Worm (Caenorhabditis elegans) whole organism, late embryonic: ENCODE results near the gene srd-8.

Experiments used
- C38D4.7 ChIP-seq: fragments of 200-800 bp; sonication (Bioruptor generic); optimal IDR thresholded peaks from 2 replicates; lab custom pipeline; 2018; ENCODE audit warnings: mild to moderate bottlenecking, missing genetic modification characterization, moderate library complexity, missing compliant biosample characterization
- K02D7.2 ChIP-seq: sonication (generic microtip); optimal IDR thresholded peaks from 2 replicates; lab custom pipeline; 2017; ENCODE audit warnings: mild to moderate bottlenecking, missing genetic modification characterization, missing compliant biosample characterization
- K09A11.1 ChIP-seq: sonication (generic microtip); optimal IDR thresholded peaks from 2 replicates; lab custom pipeline; 2017; ENCODE audit warnings: antibody characterized with exemption, mild to moderate bottlenecking, missing genetic modification characterization, missing compliant biosample characterization; ENCODE audit not compliant: insufficient read depth
- Y22D7AL.16 ChIP-seq: sonication (generic microtip); optimal IDR thresholded peaks from 2 replicates; lab custom pipeline; 2016; ENCODE audit warnings: missing genetic modification characterization, missing compliant biosample characterization
- ceh-14 ChIP-seq: sonication (generic microtip); optimal IDR thresholded peaks from 2 replicates; lab custom pipeline; 2016; ENCODE audit warnings: missing genotype, missing genetic modification characterization, missing compliant biosample characterization
- ceh-18 ChIP-seq: sonication (generic microtip); optimal IDR thresholded peaks from 2 replicates; lab custom pipeline; 2016; ENCODE audit warnings: missing genetic modification characterization, missing compliant biosample characterization
- ceh-19 ChIP-seq: fragments of 200-800 bp; sonication (Bioruptor generic); optimal IDR thresholded peaks from 2 replicates; lab custom pipeline; 2018; ENCODE audit warnings: mild to moderate bottlenecking, missing genetic modification characterization, missing compliant biosample characterization
- ceh-22 ChIP-seq: sonication (generic microtip); optimal IDR thresholded peaks from 2 replicates; lab custom pipeline; 2017; ENCODE audit warnings: missing biosample characterization, missing genetic modification characterization
- ceh-24 ChIP-seq: sonication (generic microtip); optimal IDR thresholded peaks from 2 replicates; lab custom pipeline; 2016; ENCODE audit warnings: mild to moderate bottlenecking, missing genetic modification characterization, missing compliant biosample characterization
- ceh-34 ChIP-seq: sonication (generic microtip); optimal IDR thresholded peaks from 2 replicates; lab custom pipeline; 2016; ENCODE audit warnings: mild to moderate bottlenecking, missing genetic modification characterization, missing compliant biosample characterization
- ceh-48 ChIP-seq: sonication (generic microtip); optimal IDR thresholded peaks from 2 replicates; lab custom pipeline; 2016; ENCODE audit warnings: missing genetic modification characterization, inconsistent platforms, missing compliant biosample characterization
- che-1 ChIP-seq: sonication (generic microtip); optimal IDR thresholded peaks from 2 replicates; lab custom pipeline; 2016; ENCODE audit warnings: mild to moderate bottlenecking, missing genetic modification characterization, missing compliant biosample characterization
- dmd-4 ChIP-seq: sonication (generic microtip); optimal IDR thresholded peaks from 2 replicates; lab custom pipeline; 2016; ENCODE audit warnings: borderline replicate concordance, missing genetic modification characterization, missing compliant biosample characterization
- dve-1 ChIP-seq: sonication (generic microtip); optimal IDR thresholded peaks from 2 replicates; lab custom pipeline; 2017; ENCODE audit warnings: antibody characterized with exemption, mild to moderate bottlenecking, missing genetic modification characterization, missing compliant biosample characterization
- elt-2 ChIP-seq: sonication (generic microtip); optimal IDR thresholded peaks from 2 replicates; lab custom pipeline; 2016; ENCODE audit warnings: missing genetic modification reagents, missing genetic modification characterization, missing compliant biosample characterization
- elt-4 ChIP-seq: sonication (generic microtip); optimal IDR thresholded peaks from 2 replicates; lab custom pipeline; 2016; ENCODE audit warnings: missing genetic modification characterization, missing compliant biosample characterization
- fax-1 ChIP-seq: sonication (generic microtip); optimal IDR thresholded peaks from 2 replicates; lab custom pipeline; 2016; ENCODE audit warnings: missing genotype, missing genetic modification characterization, missing compliant biosample characterization
- fkh-10 ChIP-seq: fragments of 150-350 bp; optimal IDR thresholded peaks from 2 replicates; lab custom pipeline; 2014; ENCODE audit warnings: missing biosample characterization, missing genetic modification reagents, missing genetic modification characterization
- fkh-6 ChIP-seq: sonication (generic microtip); optimal IDR thresholded peaks from 2 replicates; lab custom pipeline; 2016; ENCODE audit warnings: missing genetic modification characterization, missing compliant biosample characterization
- hlh-30 ChIP-seq: sonication (generic microtip); optimal IDR thresholded peaks from 2 replicates; lab custom pipeline; 2017; ENCODE audit warnings: antibody characterized with exemption, missing genetic modification characterization, missing compliant biosample characterization; ENCODE audit not compliant: insufficient read depth
- lim-6 ChIP-seq: sonication (generic microtip); optimal IDR thresholded peaks from 2 replicates; lab custom pipeline; 2016; ENCODE audit warnings: missing genetic modification characterization, missing compliant biosample characterization
- mec-3 ChIP-seq: sonication (generic microtip); optimal IDR thresholded peaks from 2 replicates; lab custom pipeline; 2016; ENCODE audit warnings: borderline replicate concordance, missing genetic modification characterization, missing compliant biosample characterization
- nfya-1 ChIP-seq: sonication (generic microtip); optimal IDR thresholded peaks from 2 replicates; lab custom pipeline; 2017; ENCODE audit warnings: missing genetic modification characterization, mild to moderate bottlenecking, missing compliant biosample characterization, antibody characterized with exemption, moderate library complexity
- odd-2 ChIP-seq: sonication (generic microtip); optimal IDR thresholded peaks from 2 replicates; lab custom pipeline; 2017; ENCODE audit warnings: antibody characterized with exemption, mild to moderate bottlenecking, missing genetic modification characterization, missing compliant biosample characterization
- pag-3 ChIP-seq: sonication (generic microtip); optimal IDR thresholded peaks from 2 replicates; lab custom pipeline; 2016; ENCODE audit warnings: missing compliant biosample characterization, missing genetic modification characterization, borderline replicate concordance
- pat-9 ChIP-seq: fragments of 200-800 bp; sonication (Bioruptor generic); optimal IDR thresholded peaks from 2 replicates; lab custom pipeline; 2018; ENCODE audit warnings: mild to moderate bottlenecking, missing genetic modification characterization, moderate library complexity, missing compliant biosample characterization
- pha-2 ChIP-seq: sonication (generic microtip); optimal IDR thresholded peaks from 2 replicates; lab custom pipeline; 2017; ENCODE audit warnings: mild to moderate bottlenecking, missing genetic modification characterization, missing compliant biosample characterization
- pqm-1 ChIP-seq: sonication (generic microtip); optimal IDR thresholded peaks from 2 replicates; lab custom pipeline; 2016; ENCODE audit warnings: missing genetic modification characterization, missing compliant biosample characterization
- ref-2 ChIP-seq: sonication (generic microtip); optimal IDR thresholded peaks from 2 replicates; lab custom pipeline; 2016; ENCODE audit warnings: missing genetic modification characterization, missing compliant biosample characterization
- rnt-1 ChIP-seq: sonication (generic microtip); optimal IDR thresholded peaks from 2 replicates; lab custom pipeline; 2016; ENCODE audit warnings: missing genetic modification characterization, missing compliant biosample characterization
- sdc-2 ChIP-seq: sonication (generic microtip); optimal IDR thresholded peaks from 2 replicates; lab custom pipeline; 2016; ENCODE audit warnings: missing genotype, missing genetic modification characterization, missing compliant biosample characterization
- sox-4 ChIP-seq: sonication (generic microtip); optimal IDR thresholded peaks from 2 replicates; lab custom pipeline; 2017; ENCODE audit warnings: mild to moderate bottlenecking, missing genetic modification characterization, inconsistent platforms, missing compliant biosample characterization
- ttx-3 ChIP-seq: sonication (generic microtip); optimal IDR thresholded peaks from 2 replicates; lab custom pipeline; 2016; ENCODE audit warnings: missing genetic modification reagents, missing genetic modification characterization, missing compliant biosample characterization
- unc-3 ChIP-seq, 2 experiments: fragments of 200-800 bp in 1 of 2; sonication (Bioruptor generic) in 1 of 2; sonication (generic microtip) in 1 of 2; conservative IDR thresholded peaks in 1 of 2; optimal IDR thresholded peaks in 1 of 2; 2 replicates each; pipeline versions ENCODE4 v1.3.6 to Lab custom; 2016 to 2022; ENCODE audit warnings: missing compliant biosample characterization in 2 of 2, missing genetic modification characterization in 2 of 2, missing genetic modification reagents in 1 of 2
- unc-42 ChIP-seq: sonication (generic microtip); optimal IDR thresholded peaks from 2 replicates; lab custom pipeline; 2016; ENCODE audit warnings: missing genotype, missing genetic modification characterization, missing compliant biosample characterization
- unc-55 ChIP-seq: sonication (generic microtip); optimal IDR thresholded peaks from 2 replicates; lab custom pipeline; 2017; ENCODE audit warnings: missing biosample characterization, missing genetic modification reagents, missing genetic modification characterization

srd-8 gene

DNA sequence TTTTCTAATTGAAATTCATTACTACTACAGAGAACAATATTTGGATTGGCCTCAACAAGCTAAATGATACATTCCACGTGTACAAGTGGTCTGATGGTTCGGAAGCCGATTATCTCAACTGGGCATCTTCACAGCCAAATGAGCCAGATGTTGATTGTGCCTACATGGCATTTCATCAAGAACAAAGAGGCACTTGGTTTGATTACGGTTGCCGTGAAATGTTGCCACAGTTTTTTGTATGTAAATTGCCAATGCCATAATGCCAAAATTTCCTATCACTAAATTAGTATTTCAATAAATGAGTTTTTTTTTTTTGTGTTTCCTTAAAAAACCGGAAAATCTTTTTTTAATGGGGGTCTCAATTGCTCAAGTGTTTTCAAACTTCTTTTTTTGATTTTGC is 9.3 kb upstream of the srd-8 start:
- TF ChIP-seq unc-55 (no peak), elt-4 (tag; lab: Kevin White, UChicago) (no peak), ref-2 (tag; lab: Kevin White, UChicago) (no peak), ceh-19 (GFP tag; lab: Kevin White, UChicago) (no peak), ceh-34 (tag; lab: Kevin White, UChicago) (no peak), fkh-6 (no peak), K09A11.1 (tag; lab: Kevin White, UChicago) (no peak), nfya-1 (tag; lab: Kevin White, UChicago) (no peak), unc-42 (tag; lab: Kevin White, UChicago) (no peak)
- TF ChIP-seq, all 69 proteins: peak for 0

DNA sequence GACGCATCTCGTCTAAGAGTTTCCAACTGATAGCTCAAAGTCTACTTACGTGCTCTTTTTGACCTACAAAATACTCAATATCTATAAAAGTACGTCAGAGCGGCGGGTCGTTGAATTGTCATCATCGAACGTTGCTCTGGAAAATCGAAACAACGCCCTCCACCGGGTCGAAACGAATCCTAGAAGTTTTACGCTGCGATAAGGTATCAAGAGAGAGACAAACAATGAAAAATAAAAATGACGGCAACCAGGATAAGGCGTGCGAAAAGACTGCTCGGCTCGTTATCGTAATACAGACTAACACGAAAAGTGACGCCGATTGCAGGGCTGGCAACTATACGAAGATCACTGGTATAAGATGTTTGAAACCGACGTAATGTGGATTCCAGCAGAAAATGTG is 8.8 kb upstream of the srd-8 start:
- peak; percentile 57 for TF ChIP-seq elt-2 (tag; lab: Kevin White, UChicago)
- no peak for TF ChIP-seq ceh-24
- TF ChIP-seq, all 69 proteins: peak for 1

DNA sequence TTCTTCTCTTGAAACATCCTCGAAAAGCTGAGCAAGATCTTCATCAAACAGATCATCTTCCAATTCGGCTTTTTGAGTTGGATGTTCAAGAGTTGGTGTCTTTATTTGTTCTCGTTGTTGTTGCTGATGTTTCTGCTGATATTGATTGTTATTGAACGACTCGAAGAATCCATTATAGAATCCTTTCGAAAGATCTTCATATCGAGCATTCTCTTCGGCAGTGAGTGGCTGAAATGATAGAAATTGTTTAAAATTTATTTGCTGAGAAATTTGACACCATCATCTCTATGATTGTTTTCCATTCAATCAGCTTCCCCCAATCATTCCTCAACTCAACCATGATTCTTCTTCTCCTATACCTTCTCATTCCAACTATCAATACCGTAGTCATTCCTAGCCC is 8.2 kb upstream of the srd-8 start, which contains the start of gene clec-178:
TSS of gene clec-178 (plus strand) at position 301 of the 400 bp plus-strand sequence.
- no peak for TF ChIP-seq ceh-48 (tag; lab: Kevin White, UChicago)
- TF ChIP-seq C38D4.7 (GFP tag; lab: Kevin White, UChicago), result no peak
- TF ChIP-seq sox-4, result no peak
- no peak for TF ChIP-seq dmd-4 (tag; lab: Kevin White, UChicago)
- no peak for TF ChIP-seq ceh-18
- TF ChIP-seq ttx-3, result no peak
- no peak for TF ChIP-seq fax-1
- no peak for TF ChIP-seq pha-2 (tag; lab: Kevin White, UChicago)
- TF ChIP-seq unc-3 (GFP tag; conservative IDR thresholded peaks at IDR 0.05; lab: Robert Waterston, UW), result no peak
- TF ChIP-seq unc-3 (tag; optimal IDR thresholded peaks at IDR 0.05; lab: Kevin White, UChicago), result no peak
- TF ChIP-seq rnt-1 (tag; lab: Kevin White, UChicago), result no peak
- no peak for TF ChIP-seq Y22D7AL.16 (tag; lab: Kevin White, UChicago)

ce11 chrIV:5652811-5653483 is 7.5 kb upstream of the srd-8 start:
- TF ChIP-seq fkh-10, result no peak
- no peak for TF ChIP-seq che-1 (tag; lab: Kevin White, UChicago)
- no peak for TF ChIP-seq sdc-2
- no peak for TF ChIP-seq ceh-22 (tag; lab: Kevin White, UChicago)
- peak; percentile 71 for TF ChIP-seq elt-2 (tag; lab: Kevin White, UChicago)
- TF ChIP-seq ceh-24, result no peak
- TF ChIP-seq pqm-1, result no peak
- TF ChIP-seq unc-3 (GFP tag; conservative IDR thresholded peaks at IDR 0.05; lab: Robert Waterston, UW), result no peak
- TF ChIP-seq unc-3 (tag; optimal IDR thresholded peaks at IDR 0.05; lab: Kevin White, UChicago), result no peak
- TF ChIP-seq ceh-18, result no peak
- no peak for TF ChIP-seq hlh-30 (tag; lab: Kevin White, UChicago)
- TF ChIP-seq dmd-4 (tag; lab: Kevin White, UChicago), result no peak
- no peak for TF ChIP-seq Y22D7AL.16 (tag; lab: Kevin White, UChicago)
- peak; percentile 7 for TF ChIP-seq dve-1 (tag; lab: Kevin White, UChicago)
- no peak for TF ChIP-seq ceh-14 (tag; lab: Kevin White, UChicago)
- no peak for TF ChIP-seq pha-2 (tag; lab: Kevin White, UChicago)
- TF ChIP-seq K02D7.2 (tag; lab: Kevin White, UChicago), result no peak
- no peak for TF ChIP-seq fax-1

DNA sequence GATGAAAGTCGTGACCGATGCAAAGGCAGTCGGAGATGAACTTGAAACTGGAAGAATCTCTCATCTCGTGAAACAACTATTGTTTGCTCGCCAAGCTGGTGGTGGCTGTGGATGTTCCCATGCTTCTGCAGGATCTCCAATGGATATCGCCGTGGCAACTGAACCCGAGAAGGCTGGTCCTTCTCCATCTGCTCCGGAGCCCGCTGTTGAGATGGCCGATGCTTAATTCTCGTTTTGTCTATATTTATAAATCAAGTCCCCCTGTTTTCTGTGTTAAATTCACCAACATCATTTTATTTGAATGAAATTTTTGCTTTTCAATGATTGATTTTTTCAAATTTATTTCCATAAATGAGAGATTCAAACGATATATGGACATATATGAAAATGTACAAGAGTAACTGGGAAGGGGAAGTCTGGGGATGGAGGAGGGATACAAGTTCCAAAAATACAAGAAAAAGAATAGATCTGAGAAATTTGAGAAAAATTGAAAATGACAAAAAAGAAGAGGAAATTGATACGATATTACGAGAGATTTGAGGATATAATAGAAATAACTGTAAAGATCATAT is 5.4 kb upstream of the srd-8 start:
- TF ChIP-seq pag-3 (no peak), sdc-2 (no peak), lim-6 (tag; lab: Kevin White, UChicago) (no peak), ceh-19 (GFP tag; lab: Kevin White, UChicago) (no peak), mec-3 (tag; lab: Kevin White, UChicago) (no peak), odd-2 (no peak), pat-9 (tag; lab: Kevin White, UChicago) (no peak)
